Worm (Caenorhabditis elegans): Measurements from ENCODE around the gene Y71H10B.1.
A peak's percentile ranks its signal among the peaks of the same experiment; 100 is the strongest.

Y71H10B.1 gene

ce11 chrX:2865591-2866217 is 25.6 kb upstream of the Y71H10B.1 start:
- TF ChIP-seq hmbx-1 (tag; optimal IDR thresholded peaks at IDR 0.05) (no peak), aly-1 (tag; optimal IDR thresholded peaks at IDR 0.05) (no peak), ama-1 (optimal IDR thresholded peaks at IDR 0.05) (no peak), F13C5.2 (tag; optimal IDR thresholded peaks at IDR 0.05) (no peak), ceh-36 (tag; optimal IDR thresholded peaks at IDR 0.05) (no peak), tbx-11 (GFP tag; IDR thresholded peaks at IDR 0.05) (no peak), ets-7 (tag; optimal IDR thresholded peaks at IDR 0.05) (no peak), hnd-1 (tag; optimal IDR thresholded peaks at IDR 0.05) (no peak), pes-1 (GFP tag; IDR thresholded peaks at IDR 0.05) (no peak), tbx-37 (GFP tag; conservative IDR thresholded peaks at IDR 0.05) (no peak), tra-4 (tag; optimal IDR thresholded peaks at IDR 0.05) (no peak), sea-1 (GFP tag; conservative IDR thresholded peaks at IDR 0.05) (no peak), flt-1 (GFP tag; IDR thresholded peaks at IDR 0.05) (no peak), scrt-1 (GFP tag; IDR thresholded peaks at IDR 0.05) (no peak), hmg-4 (GFP tag; optimal IDR thresholded peaks at IDR 0.05) (no peak), ceh-13 (GFP tag; optimal IDR thresholded peaks at IDR 0.05) (no peak), B0310.2 (tag; optimal IDR thresholded peaks at IDR 0.05) (no peak)

DNA sequence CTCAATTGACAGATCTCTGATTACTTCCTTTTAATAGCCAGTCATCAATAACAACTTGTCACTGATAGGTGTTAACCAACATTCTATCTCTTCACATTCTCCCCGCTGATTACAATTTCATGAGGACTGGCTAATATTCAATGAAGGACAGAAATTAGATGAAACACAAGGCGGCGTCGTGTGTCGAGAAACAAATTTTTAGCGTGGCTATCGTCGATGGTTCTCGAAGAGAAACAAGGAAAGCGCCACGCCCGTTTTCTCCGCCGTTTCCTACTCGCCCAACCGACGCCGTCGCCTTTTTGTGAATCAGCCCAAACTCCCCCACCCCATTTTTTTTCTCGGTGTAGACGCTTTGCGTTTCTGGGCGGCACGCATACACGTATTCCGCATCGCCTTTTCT is 23.9 kb upstream of the Y71H10B.1 start, which contains the start of gene F53B3.6:
Gene F53B3.6 (plus strand): TSS at position 284 of the 400 bp plus-strand sequence.
- TF ChIP-seq tbx-11 (GFP tag; IDR thresholded peaks at IDR 0.05) (no peak), tra-4 (tag; optimal IDR thresholded peaks at IDR 0.05) (no peak), aly-1 (tag; optimal IDR thresholded peaks at IDR 0.05) (no peak), hnd-1 (tag; optimal IDR thresholded peaks at IDR 0.05) (no peak), ama-1 (optimal IDR thresholded peaks at IDR 0.05) (no peak), ceh-36 (tag; optimal IDR thresholded peaks at IDR 0.05) (no peak), F13C5.2 (tag; optimal IDR thresholded peaks at IDR 0.05) (no peak), scrt-1 (GFP tag; IDR thresholded peaks at IDR 0.05) (no peak), pes-1 (GFP tag; IDR thresholded peaks at IDR 0.05) (no peak), hmg-4 (GFP tag; optimal IDR thresholded peaks at IDR 0.05) (no peak), ceh-13 (GFP tag; optimal IDR thresholded peaks at IDR 0.05) (no peak), sea-1 (GFP tag; conservative IDR thresholded peaks at IDR 0.05) (no peak), B0310.2 (tag; optimal IDR thresholded peaks at IDR 0.05) (no peak), flt-1 (GFP tag; IDR thresholded peaks at IDR 0.05) (no peak), tbx-37 (GFP tag; conservative IDR thresholded peaks at IDR 0.05) (no peak), hmbx-1 (tag; optimal IDR thresholded peaks at IDR 0.05) (no peak), ets-7 (tag; optimal IDR thresholded peaks at IDR 0.05) (no peak)

DNA sequence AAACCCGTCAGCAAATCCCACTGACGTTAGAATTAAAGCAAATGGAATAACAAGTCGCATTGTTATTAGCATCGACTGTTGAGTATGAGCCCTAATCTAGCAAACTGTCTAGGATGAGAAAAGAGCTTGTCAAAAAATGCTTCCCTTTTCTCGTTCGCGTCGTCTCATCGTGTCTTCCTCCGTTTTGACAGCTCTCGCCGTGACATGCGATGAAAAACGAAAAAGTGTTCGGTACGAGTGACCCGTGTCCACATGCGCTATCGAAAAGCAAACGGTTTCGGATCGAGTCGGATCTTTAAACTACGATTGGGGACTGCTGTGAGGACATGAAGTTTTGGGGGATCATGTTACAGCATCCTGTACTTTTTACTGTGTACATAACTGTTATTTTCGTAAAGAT is 22.3 kb upstream of the Y71H10B.1 start, which contains the start of gene comt-1:
Gene comt-1 (minus strand): TSS at position 101 of the 400 bp plus-strand sequence.
- no peak for TF ChIP-seq tbx-37 (GFP tag; conservative IDR thresholded peaks at IDR 0.05)
- no peak for TF ChIP-seq aly-1 (tag; optimal IDR thresholded peaks at IDR 0.05)
- TF ChIP-seq ceh-36 (tag; optimal IDR thresholded peaks at IDR 0.05): no peak
- no peak for TF ChIP-seq scrt-1 (GFP tag; IDR thresholded peaks at IDR 0.05)
- no peak for TF ChIP-seq F13C5.2 (tag; optimal IDR thresholded peaks at IDR 0.05)
- no peak for TF ChIP-seq hnd-1 (tag; optimal IDR thresholded peaks at IDR 0.05)
- TF ChIP-seq sea-1 (GFP tag; conservative IDR thresholded peaks at IDR 0.05): no peak
- TF ChIP-seq tbx-11 (GFP tag; IDR thresholded peaks at IDR 0.05): no peak
- TF ChIP-seq B0310.2 (tag; optimal IDR thresholded peaks at IDR 0.05): no peak
- TF ChIP-seq pes-1 (GFP tag; IDR thresholded peaks at IDR 0.05): no peak
- TF ChIP-seq hmbx-1 (tag; optimal IDR thresholded peaks at IDR 0.05): no peak
- TF ChIP-seq hmg-4 (GFP tag; optimal IDR thresholded peaks at IDR 0.05): no peak
- no peak for TF ChIP-seq ceh-13 (GFP tag; optimal IDR thresholded peaks at IDR 0.05)
- TF ChIP-seq ama-1 (optimal IDR thresholded peaks at IDR 0.05): no peak
- no peak for TF ChIP-seq flt-1 (GFP tag; IDR thresholded peaks at IDR 0.05)
- TF ChIP-seq ets-7 (tag; optimal IDR thresholded peaks at IDR 0.05): no peak
- TF ChIP-seq tra-4 (tag; optimal IDR thresholded peaks at IDR 0.05): no peak

ce11 chrX:2858380-2858779 is 18.3 kb upstream of the Y71H10B.1 start:
- no peak for TF ChIP-seq pes-1 (GFP tag; IDR thresholded peaks at IDR 0.05)
- TF ChIP-seq tbx-37 (GFP tag; conservative IDR thresholded peaks at IDR 0.05): no peak
- TF ChIP-seq hmbx-1 (tag; optimal IDR thresholded peaks at IDR 0.05): no peak
- TF ChIP-seq hmg-4 (GFP tag; optimal IDR thresholded peaks at IDR 0.05): no peak
- TF ChIP-seq F13C5.2 (tag; optimal IDR thresholded peaks at IDR 0.05): no peak
- TF ChIP-seq hnd-1 (tag; optimal IDR thresholded peaks at IDR 0.05): no peak
- TF ChIP-seq scrt-1 (GFP tag; IDR thresholded peaks at IDR 0.05): no peak
- TF ChIP-seq B0310.2 (tag; optimal IDR thresholded peaks at IDR 0.05): no peak
- TF ChIP-seq ceh-13 (GFP tag; optimal IDR thresholded peaks at IDR 0.05): no peak
- no peak for TF ChIP-seq tbx-11 (GFP tag; IDR thresholded peaks at IDR 0.05)

ce11 chrX:2857070-2857825 is 17.2 kb upstream of the Y71H10B.1 start, which contains the start of gene tra-4:
Gene tra-4 (minus strand): TSS chrX:2857603.
- TF ChIP-seq ceh-13 (GFP tag; optimal IDR thresholded peaks at IDR 0.05) (no peak), scrt-1 (GFP tag; IDR thresholded peaks at IDR 0.05) (no peak), hmg-4 (GFP tag; optimal IDR thresholded peaks at IDR 0.05) (peak; percentile 9), flt-1 (GFP tag; IDR thresholded peaks at IDR 0.05) (no peak), B0310.2 (tag; optimal IDR thresholded peaks at IDR 0.05) (no peak)

- TF ChIP-seq ets-7 (tag; optimal IDR thresholded peaks at IDR 0.05): no peak
- TF ChIP-seq tbx-37 (GFP tag; conservative IDR thresholded peaks at IDR 0.05): no peak
- TF ChIP-seq B0310.2 (tag; optimal IDR thresholded peaks at IDR 0.05): no peak
- no peak for TF ChIP-seq ceh-36 (tag; optimal IDR thresholded peaks at IDR 0.05)
- no peak for TF ChIP-seq F13C5.2 (tag; optimal IDR thresholded peaks at IDR 0.05)
- no peak for TF ChIP-seq scrt-1 (GFP tag; IDR thresholded peaks at IDR 0.05)
- TF ChIP-seq tra-4 (tag; optimal IDR thresholded peaks at IDR 0.05): no peak
- no peak for TF ChIP-seq ama-1 (optimal IDR thresholded peaks at IDR 0.05)
- TF ChIP-seq hmbx-1 (tag; optimal IDR thresholded peaks at IDR 0.05): no peak
- no peak for TF ChIP-seq ceh-13 (GFP tag; optimal IDR thresholded peaks at IDR 0.05)
- no peak for TF ChIP-seq hnd-1 (tag; optimal IDR thresholded peaks at IDR 0.05)
- TF ChIP-seq pes-1 (GFP tag; IDR thresholded peaks at IDR 0.05): no peak
- no peak for TF ChIP-seq flt-1 (GFP tag; IDR thresholded peaks at IDR 0.05)
- TF ChIP-seq tbx-11 (GFP tag; IDR thresholded peaks at IDR 0.05): no peak
Measured at ce11 chrX:2853963-2854362, 13.9 kb upstream of the Y71H10B.1 start.

All from whole organism, early embryonic.